Worm (Caenorhabditis elegans): ENCODE results near the gene cids-1.

Gene cids-1

ce11 chrIII:8245591-8245990, 1.3 kb downstream of the cids-1 start, which contains the start of gene C02F5.3:
Gene C02F5.3, plus strand, starts transcription at chrIII:8245891.
- no peak for TF ChIP-seq lim-7 (GFP tag; IDR thresholded peaks at IDR 0.05)
- no peak for TF ChIP-seq ceh-28 (tag; optimal IDR thresholded peaks at IDR 0.05)
- TF ChIP-seq nhr-10 (tag; optimal IDR thresholded peaks at IDR 0.05), result no peak
- no peak for TF ChIP-seq hmg-1.1 (GFP tag; IDR thresholded peaks at IDR 0.05)
- no peak for TF ChIP-seq tag-97 (GFP tag; IDR thresholded peaks at IDR 0.05)
- no peak for TF ChIP-seq dve-1 (tag; optimal IDR thresholded peaks at IDR 0.05; ENCODE audit: insufficient read depth)
- TF ChIP-seq nhr-76 (tag; optimal IDR thresholded peaks at IDR 0.05), result no peak
- TF ChIP-seq nhr-28 (tag; optimal IDR thresholded peaks at IDR 0.05), result no peak
- no peak for TF ChIP-seq ZK337.2 (GFP tag; IDR thresholded peaks at IDR 0.05)
- TF ChIP-seq duxl-1 (tag; optimal IDR thresholded peaks at IDR 0.05; ENCODE audit: poor library complexity), result no peak
- no peak for TF ChIP-seq F26F4.8 (GFP tag; conservative IDR thresholded peaks at IDR 0.05)
- TF ChIP-seq rbr-2 (tag; optimal IDR thresholded peaks at IDR 0.05), result no peak
- TF ChIP-seq mxl-3 (GFP tag; optimal IDR thresholded peaks at IDR 0.05), result no peak
- TF ChIP-seq arid-1 (GFP tag; conservative IDR thresholded peaks at IDR 0.05), result no peak

- TF ChIP-seq snpc-1.2 (GFP tag; IDR thresholded peaks at IDR 0.05) (no peak), egl-27 (tag; optimal IDR thresholded peaks at IDR 0.05) (no peak), mxl-2 (GFP tag; conservative IDR thresholded peaks at IDR 0.05) (no peak), T26A8.4 (GFP tag; IDR thresholded peaks at IDR 0.05) (no peak), fos-1 (tag; optimal IDR thresholded peaks at IDR 0.05) (no peak)
Observed at ce11 chrIII:8247051-8247450, 2.8 kb downstream of the cids-1 start, which contains the start of gene C02F5.13. Gene C02F5.13, plus strand, starts transcription at chrIII:8247351.

- no peak for TF ChIP-seq nhr-76 (tag; optimal IDR thresholded peaks at IDR 0.05)
- TF ChIP-seq snpc-4 (tag; optimal IDR thresholded peaks at IDR 0.05), result no peak
- TF ChIP-seq spr-3 (GFP tag; optimal IDR thresholded peaks at IDR 0.05), result no peak
- TF ChIP-seq T20F7.1 (GFP tag; optimal IDR thresholded peaks at IDR 0.05), result no peak
- TF ChIP-seq lsy-2 (tag; optimal IDR thresholded peaks at IDR 0.05), result no peak
- TF ChIP-seq unc-130 (GFP tag; optimal IDR thresholded peaks at IDR 0.05), result no peak
- no peak for TF ChIP-seq nhr-25 (tag; optimal IDR thresholded peaks at IDR 0.05; ENCODE audit: borderline replicate concordance, insufficient read depth)
- TF ChIP-seq lin-13 (GFP tag; optimal IDR thresholded peaks at IDR 0.05), result no peak
- no peak for TF ChIP-seq F37D6.2 (tag; optimal IDR thresholded peaks at IDR 0.05)
- no peak for TF ChIP-seq fkh-10 (GFP tag; optimal IDR thresholded peaks at IDR 0.05)
- no peak for TF ChIP-seq ceh-20 (GFP tag; IDR thresholded peaks at IDR 0.05)
- no peak for TF ChIP-seq nhr-237 (tag; optimal IDR thresholded peaks at IDR 0.05)
- TF ChIP-seq dmd-6 (GFP tag; IDR thresholded peaks at IDR 0.05), result no peak
- no peak for TF ChIP-seq pha-4 (GFP tag; IDR thresholded peaks at IDR 0.05)
- no peak for TF ChIP-seq pha-4 (tag; optimal IDR thresholded peaks at IDR 0.05)
- TF ChIP-seq saeg-2 (GFP tag; IDR thresholded peaks at IDR 0.05), result no peak
- no peak for TF ChIP-seq zip-2 (tag; optimal IDR thresholded peaks at IDR 0.05)
- TF ChIP-seq F26F4.8 (GFP tag; conservative IDR thresholded peaks at IDR 0.05), result no peak
- no peak for TF ChIP-seq mdt-29 (GFP tag; IDR thresholded peaks at IDR 0.05)
- TF ChIP-seq nhr-42 (GFP tag; IDR thresholded peaks at IDR 0.05), result no peak
- TF ChIP-seq mdl-1 (tag; optimal IDR thresholded peaks at IDR 0.05), result no peak
Observed at ce11 chrIII:8249381-8249780, 5.1 kb downstream of the cids-1 start, which contains the start of the genes C02F5.10 and C02F5.2. Gene C02F5.10, minus strand, starts transcription at chrIII:8249481. Gene C02F5.2, plus strand, starts transcription at chrIII:8249619.
